Fruit fly (Drosophila melanogaster): Measurements from ENCODE around the gene Nepl17.

The Nepl17 gene

dm6 chr3R:28841968-28842367, 30.7 kb upstream of the Nepl17 start:
- TF ChIP-seq dmrt11E (tag; optimal IDR thresholded peaks at IDR 0.05) (peak; percentile 7), CG12299 (tag; optimal IDR thresholded peaks at IDR 0.05) (no peak), ara (GFP tag; IDR thresholded peaks at IDR 0.05) (no peak), sens (GFP tag) (peak; percentile 45), Xrp1 (GFP tag; IDR thresholded peaks at IDR 0.05) (0 out of 2 replicates have a peak, but pooled peaks have one; percentile 15)

- TF ChIP-seq fd64A (GFP tag; optimal IDR thresholded peaks at IDR 0.05), result no peak
- TF ChIP-seq sd (tag; optimal IDR thresholded peaks at IDR 0.05), result peak; percentile 84
- TF ChIP-seq Ptx1 (GFP tag; IDR thresholded peaks at IDR 0.05), result no peak
- peak; percentile 52 for TF ChIP-seq Med (GFP tag)
- peak; percentile 45 for TF ChIP-seq mirr (GFP tag; optimal IDR thresholded peaks at IDR 0.05)
- peak; percentile 79 for TF ChIP-seq exex (tag; optimal IDR thresholded peaks at IDR 0.05)
- peak; percentile 1 for TF ChIP-seq HmgZ (tag; optimal IDR thresholded peaks at IDR 0.05)
- TF ChIP-seq unc-4 (GFP tag; IDR thresholded peaks at IDR 0.05; ENCODE audit: partially characterized antibody), result no peak
- peak; percentile 51; the same call in 1 of the 2 replicates for TF ChIP-seq GATAe (GFP tag; conservative IDR thresholded peaks at IDR 0.05)
Observed at dm6 chr3R:28842431-28842830, 30.3 kb upstream of the Nepl17 start.

- TF ChIP-seq Camta (GFP tag; optimal IDR thresholded peaks at IDR 0.05) (no peak), CG4360 (GFP tag; IDR thresholded peaks at IDR 0.05) (peak; percentile 72), CG4854 (GFP tag; optimal IDR thresholded peaks at IDR 0.05) (no peak), bbx (GFP tag; IDR thresholded peaks at IDR 0.05; ENCODE audit: partially characterized antibody) (0 out of 2 replicates have a peak, but pooled peaks have one; percentile 19), pum (GFP tag; optimal IDR thresholded peaks at IDR 0.05) (no peak), Hr39 (optimal IDR thresholded peaks at IDR 0.05) (no peak), CG13775 (GFP tag; optimal IDR thresholded peaks at IDR 0.05) (no peak), ewg (GFP tag; optimal IDR thresholded peaks at IDR 0.05) (peak; percentile 46), fd96Cb (tag; optimal IDR thresholded peaks at IDR 0.05) (no peak), D (optimal IDR thresholded peaks at IDR 0.05) (peak; percentile 55), D (GFP tag; optimal IDR thresholded peaks at IDR 0.05) (no peak), D19A (tag; optimal IDR thresholded peaks at IDR 0.05) (no peak), Bdp1 (GFP tag; optimal IDR thresholded peaks at IDR 0.05) (no peak), HLHmδ (GFP tag; optimal IDR thresholded peaks at IDR 0.05) (no peak), Sox100B (GFP tag; optimal IDR thresholded peaks at IDR 0.05) (no peak), repo (GFP tag; optimal IDR thresholded peaks at IDR 0.05) (no peak), maf-S (GFP tag; optimal IDR thresholded peaks at IDR 0.05) (no peak), sna (GFP tag; IDR thresholded peaks at IDR 0.05; ENCODE audit: partially characterized antibody) (no peak), CG6272 (GFP tag; IDR thresholded peaks at IDR 0.05) (no peak), CrebB (tag; optimal IDR thresholded peaks at IDR 0.05) (no peak), da (GFP tag; optimal IDR thresholded peaks at IDR 0.05) (no peak), Blimp-1 (GFP tag; optimal IDR thresholded peaks at IDR 0.05) (peak; percentile 71), hkb (optimal IDR thresholded peaks at IDR 0.05) (no peak), hkb (GFP tag; IDR thresholded peaks at IDR 0.05) (no peak), gcm (GFP tag; optimal IDR thresholded peaks at IDR 0.05) (no peak), CG2199 (GFP tag; IDR thresholded peaks at IDR 0.05) (0 out of 3 replicates have a peak, but pooled peaks have one; percentile 8), Pdp1 (GFP tag; optimal IDR thresholded peaks at IDR 0.05) (peak in 1 of 2 experiments; percentile 60), stc (GFP tag; IDR thresholded peaks at IDR 0.05) (no peak), CG32767 (GFP tag; IDR thresholded peaks at IDR 0.05) (0 out of 2 replicates have a peak, but pooled peaks have one; percentile 30), Awh (GFP tag; IDR thresholded peaks at IDR 0.05) (no peak; the same call in 1 of the 2 replicates), CG7963 (GFP tag; IDR thresholded peaks at IDR 0.05; ENCODE audit: partially characterized antibody) (0 out of 3 replicates have a peak, but pooled peaks have one; percentile 15), CG7786 (GFP tag; optimal IDR thresholded peaks at IDR 0.05) (no peak), CG13123 (GFP tag; optimal IDR thresholded peaks at IDR 0.05) (no peak)
Observed at dm6 chr3R:28843776-28844610, 28.7 kb upstream of the Nepl17 start.
